Fruit fly (Drosophila melanogaster): ENCODE results near the gene bigmax.

bigmax gene

dm6 chr3R:27292159-27292880, 4.0 kb upstream of the bigmax start, which contains the start of gene CG3348 (continued):
- TF ChIP-seq twi (tag; optimal IDR thresholded peaks at IDR 0.05) (no peak), CG34224 (GFP tag; IDR thresholded peaks at IDR 0.05; ENCODE audit: partially characterized antibody) (no peak), CG10267 (tag; optimal IDR thresholded peaks at IDR 0.05) (peak; percentile 53), CG8359 (GFP tag; optimal IDR thresholded peaks at IDR 0.05; ENCODE audit: borderline replicate concordance) (no peak), knrl (GFP tag; IDR thresholded peaks at IDR 0.05; ENCODE audit: partially characterized antibody) (no peak), zen2 (GFP tag; IDR thresholded peaks at IDR 0.05; ENCODE audit: partially characterized antibody) (no peak), CG2129 (GFP tag; IDR thresholded peaks at IDR 0.05; ENCODE audit: partially characterized antibody) (no peak), amos (GFP tag; IDR thresholded peaks at IDR 0.05; ENCODE audit: partially characterized antibody) (no peak), CG6683 (GFP tag; optimal IDR thresholded peaks at IDR 0.05) (no peak), CG14965 (GFP tag; optimal IDR thresholded peaks at IDR 0.05; ENCODE audit: borderline replicate concordance) (peak; percentile 16), stwl (tag; optimal IDR thresholded peaks at IDR 0.05) (no peak), az2 (GFP tag; optimal IDR thresholded peaks at IDR 0.05) (peak; percentile 47), usp (GFP tag; optimal IDR thresholded peaks at IDR 0.05) (no peak), CG6175 (GFP tag; IDR thresholded peaks at IDR 0.05) (0 out of 3 replicates have a peak, but pooled peaks have one; percentile 22), CG15696 (tag; optimal IDR thresholded peaks at IDR 0.05) (peak; percentile 64), CkIIα-i1 (GFP tag; IDR thresholded peaks at IDR 0.05) (no peak), HmgZ (tag; optimal IDR thresholded peaks at IDR 0.05) (peak; percentile 75), CG33557 (GFP tag; optimal IDR thresholded peaks at IDR 0.05) (no peak), ham (GFP tag; IDR thresholded peaks at IDR 0.05) (peak; percentile 40; the same call in 1 of the 2 replicates), dimm (GFP tag; IDR thresholded peaks at IDR 0.05) (no peak), sisA (GFP tag; IDR thresholded peaks at IDR 0.05) (peak; percentile 66), NfI (GFP tag; optimal IDR thresholded peaks at IDR 0.05) (peak; percentile 72), CG4360 (GFP tag; IDR thresholded peaks at IDR 0.05) (no peak), pnt (GFP tag; optimal IDR thresholded peaks at IDR 0.05) (no peak), NK7.1 (GFP tag; optimal IDR thresholded peaks at IDR 0.05) (peak; percentile 34), Blimp-1 (GFP tag; optimal IDR thresholded peaks at IDR 0.05) (peak; percentile 66), CHES-1-like (GFP tag; optimal IDR thresholded peaks at IDR 0.05) (peak; percentile 63), tgo (GFP tag; IDR thresholded peaks at IDR 0.05) (peak; percentile 75), CG11398 (GFP tag; optimal IDR thresholded peaks at IDR 0.05) (peak; percentile 15), CG10209 (GFP tag; optimal IDR thresholded peaks at IDR 0.05) (peak; percentile 65), HHEX (GFP tag; optimal IDR thresholded peaks at IDR 0.05) (peak; percentile 82), CG18262 (tag; optimal IDR thresholded peaks at IDR 0.05) (peak; percentile 40), sug (tag; optimal IDR thresholded peaks at IDR 0.05) (peak; percentile 11), ssp (GFP tag; IDR thresholded peaks at IDR 0.05) (peak; percentile 64), gcm (GFP tag; optimal IDR thresholded peaks at IDR 0.05) (peak; percentile 48), slbo (GFP tag; IDR thresholded peaks at IDR 0.05) (peak; percentile 92), CG11696 (GFP tag; IDR thresholded peaks at IDR 0.05) (peak; percentile 31; the same call in 1 of the 2 replicates), CG12219 (GFP tag; optimal IDR thresholded peaks at IDR 0.05) (peak; percentile 53), CG6765 (GFP tag; optimal IDR thresholded peaks at IDR 0.05) (peak; percentile 42), chm (GFP tag; IDR thresholded peaks at IDR 0.05) (peak; percentile 60; the same call in 1 of the 2 replicates), wdn (GFP tag; IDR thresholded peaks at IDR 0.05) (peak; percentile 71), Hr39 (optimal IDR thresholded peaks at IDR 0.05) (no peak), tin (GFP tag; optimal IDR thresholded peaks at IDR 0.05) (peak; percentile 61), CG10366 (GFP tag; IDR thresholded peaks at IDR 0.05) (peak; percentile 71), lola (GFP tag; optimal IDR thresholded peaks at IDR 0.05) (no peak), CG14441 (GFP tag; IDR thresholded peaks at IDR 0.05) (peak; percentile 69), CG7963 (GFP tag; IDR thresholded peaks at IDR 0.05; ENCODE audit: partially characterized antibody) (no peak), Xrp1 (GFP tag; IDR thresholded peaks at IDR 0.05) (peak; percentile 75), CG12769 (tag; optimal IDR thresholded peaks at IDR 0.05) (peak; percentile 61)

All from whole organism, embryonic.